Fruit fly (Drosophila melanogaster) whole organism, embryonic: Measurements from ENCODE around the gene MYPT-75D.

Experiments
- CG18262 ChIP-seq: fragments of 200-800 bp; optimal IDR thresholded peaks from 3 replicates; lab custom pipeline; 2019; ENCODE audit warnings: missing biosample characterization, mild to moderate bottlenecking, missing genetic modification characterization, moderate library complexity
- CG3847 ChIP-seq: fragments of 200-800 bp; sonication (Bioruptor generic); IDR thresholded peaks from 2 replicates; pipeline ENCODE4 v1.3.6; 2022; ENCODE audit warnings: missing biosample characterization, missing genetic modification characterization
- slp2 ChIP-seq: fragments of 200-800 bp; sonication (Bioruptor generic); optimal IDR thresholded peaks from 2 replicates; lab custom pipeline; 2016; ENCODE audit warnings: missing biosample characterization, missing genetic modification characterization
- ttk ChIP-seq: fragments of 200-800 bp; sonication (Bioruptor generic); IDR thresholded peaks from 2 replicates; pipeline ENCODE4 v2.1.2; 2022; ENCODE audit warnings: missing biosample characterization, missing genetic modification characterization

DNA sequence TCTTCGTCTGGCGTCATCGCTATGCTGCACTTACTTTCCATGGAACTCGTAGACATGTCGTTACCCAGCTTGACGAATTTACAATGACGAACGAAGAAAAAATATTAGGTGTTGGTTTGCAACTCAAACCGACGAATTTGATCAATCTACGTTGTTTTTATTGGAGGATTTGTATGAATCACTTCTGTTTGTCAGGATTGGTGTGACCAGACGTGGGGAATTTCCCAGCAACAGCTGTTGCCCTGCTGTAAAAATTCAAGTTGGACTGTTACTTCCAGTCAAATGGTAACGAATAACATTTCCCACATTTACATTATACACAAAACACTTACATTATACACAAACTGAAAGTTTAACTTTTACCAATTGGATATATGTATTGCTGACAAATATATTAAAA lies 58.1 kb downstream of the MYPT-75D start, which contains the start of gene Chmp1:
- TF ChIP-seq CG18262 (tag; lab: Kevin White, UChicago) (no peak), ttk (no peak), slp2 (GFP tag; lab: Kevin White, UChicago) (no peak), CG3847 (GFP tag; lab: Robert Waterston, UW) (no peak)
